Fruit fly (Drosophila melanogaster) whole organism, prepupa: ENCODE data around the gene DZIP1.

Experiments
- CG10631 ChIP-seq: fragments of 200-800 bp; sonication (Bioruptor generic); optimal IDR thresholded peaks from 2 replicates; lab custom pipeline; 2016; ENCODE audit warnings: missing biosample characterization, missing genetic modification characterization
- CG11294 ChIP-seq: fragments of 200-800 bp; sonication (Bioruptor generic); IDR thresholded peaks from 2 replicates; pipeline ENCODE4 v1.3.6; 2022; ENCODE audit warnings: missing biosample characterization, missing genetic modification characterization
- CG11762 ChIP-seq: fragments of 200-800 bp; sonication (Bioruptor generic); optimal IDR thresholded peaks from 3 replicates; lab custom pipeline; 2016; ENCODE audit warnings: missing biosample characterization, missing genetic modification characterization; ENCODE audit not compliant: insufficient read depth
- CG15336 ChIP-seq: fragments of 200-800 bp; sonication (Bioruptor generic); IDR thresholded peaks from 2 replicates; pipeline ENCODE4 v1.3.6; 2022; ENCODE audit warnings: missing biosample characterization, missing genetic modification characterization
- CG1621 ChIP-seq: fragments of 200-800 bp; sonication (Bioruptor generic); optimal IDR thresholded peaks from 3 replicates; lab custom pipeline; 2018; ENCODE audit warnings: missing biosample characterization, mild to moderate bottlenecking, missing genetic modification characterization
- CG16779 ChIP-seq: fragments of 200-800 bp; sonication (Bioruptor generic); optimal IDR thresholded peaks from 3 replicates; lab custom pipeline; 2017; ENCODE audit warnings: missing biosample characterization, mild to moderate bottlenecking, missing genetic modification characterization
- CG3032 ChIP-seq: fragments of 200-800 bp; optimal IDR thresholded peaks from 2 replicates; lab custom pipeline; 2019; ENCODE audit warnings: missing biosample characterization, mild to moderate bottlenecking, missing genetic modification characterization, moderate library complexity
- CG31627 ChIP-seq: fragments of 200-800 bp; sonication (Bioruptor generic); optimal IDR thresholded peaks from 3 replicates; lab custom pipeline; 2016; ENCODE audit warnings: missing biosample characterization, missing genetic modification characterization
- CG32006 ChIP-seq: fragments of 200-800 bp; sonication (Bioruptor generic); optimal IDR thresholded peaks from 3 replicates; lab custom pipeline; 2017; ENCODE audit warnings: missing biosample characterization, mild to moderate bottlenecking, missing genetic modification characterization
- CG34406 ChIP-seq: fragments of 200-800 bp; sonication (Bioruptor generic); optimal IDR thresholded peaks from 3 replicates; lab custom pipeline; 2016; ENCODE audit warnings: missing biosample characterization, missing genetic modification characterization
- CG3919 ChIP-seq: fragments of 200-800 bp; sonication (Bioruptor generic); optimal IDR thresholded peaks from 3 replicates; lab custom pipeline; 2016; ENCODE audit warnings: missing biosample characterization, missing genetic modification characterization
- CG4318 ChIP-seq: fragments of 200-800 bp; sonication (Bioruptor generic); optimal IDR thresholded peaks from 3 replicates; lab custom pipeline; 2017; ENCODE audit warnings: missing biosample characterization, mild to moderate bottlenecking, missing genetic modification characterization
- CG6163 ChIP-seq: fragments of 200-800 bp; sonication (Bioruptor generic); IDR thresholded peaks from 3 replicates; pipeline ENCODE4 v1.3.6; 2022; ENCODE audit warnings: missing biosample characterization, missing genetic modification characterization
- CG6276 ChIP-seq: fragments of 200-800 bp; sonication (Bioruptor generic); optimal IDR thresholded peaks from 2 replicates; lab custom pipeline; 2017; ENCODE audit warnings: missing biosample characterization, mild to moderate bottlenecking, missing genetic modification characterization
- CG6792 ChIP-seq: fragments of 200-800 bp; sonication (Bioruptor generic); optimal IDR thresholded peaks from 3 replicates; lab custom pipeline; 2016; ENCODE audit warnings: missing biosample characterization, missing genetic modification characterization
- CG6808 ChIP-seq: fragments of 200-800 bp; sonication (Bioruptor generic); optimal IDR thresholded peaks from 3 replicates; lab custom pipeline; 2017; ENCODE audit warnings: missing biosample characterization, missing genetic modification characterization, mild to moderate bottlenecking, moderate library complexity, missing genetic modification reagents
- CG8119 ChIP-seq: fragments of 200-800 bp; sonication (Bioruptor generic); IDR thresholded peaks from 3 replicates; pipeline ENCODE4 v1.3.6; 2022; ENCODE audit warnings: missing biosample characterization, missing genetic modification characterization
- CG8319 ChIP-seq: fragments of 200-800 bp; sonication (Bioruptor generic); optimal IDR thresholded peaks from 3 replicates; lab custom pipeline; 2016; ENCODE audit warnings: missing biosample characterization, missing genetic modification characterization
- CG8632 ChIP-seq: fragments of 200-800 bp; sonication (Bioruptor generic); optimal IDR thresholded peaks from 3 replicates; lab custom pipeline; 2016; ENCODE audit warnings: missing biosample characterization, missing genetic modification characterization
- CG9139 ChIP-seq: fragments of 200-800 bp; sonication (Bioruptor generic); optimal IDR thresholded peaks from 3 replicates; lab custom pipeline; 2017; ENCODE audit warnings: missing biosample characterization, mild to moderate bottlenecking, missing genetic modification characterization
- Eip75B ChIP-seq: fragments of 200-800 bp; sonication (Bioruptor generic); optimal IDR thresholded peaks from 3 replicates; lab custom pipeline; 2016; ENCODE audit warnings: missing biosample characterization, missing genetic modification characterization
- Eip78C ChIP-seq: fragments of 200-800 bp; sonication (Bioruptor generic); peaks from one replicate; lab custom pipeline; 2016; ENCODE audit warnings: missing biosample characterization, missing genetic modification characterization
- Eip93F ChIP-seq: fragments of 200-800 bp; sonication (Bioruptor generic); optimal IDR thresholded peaks from 2 replicates; lab custom pipeline; 2016; ENCODE audit warnings: missing biosample characterization, mild to moderate bottlenecking, missing genetic modification characterization
- Ets21C ChIP-seq: fragments of 200-800 bp; sonication (Bioruptor generic); optimal IDR thresholded peaks from 3 replicates; lab custom pipeline; 2016; ENCODE audit warnings: missing biosample characterization, missing genetic modification characterization
- Ets96B ChIP-seq: fragments of 200-800 bp; optimal IDR thresholded peaks from 2 replicates; lab custom pipeline; 2019; ENCODE audit warnings: missing biosample characterization, mild to moderate bottlenecking, missing genetic modification characterization, moderate library complexity
- Gug ChIP-seq: fragments of 200-800 bp; sonication (Bioruptor generic); IDR thresholded peaks from 2 replicates; pipeline ENCODE4 v1.3.6; 2022; ENCODE audit warnings: missing biosample characterization, missing genetic modification characterization
- Lpt ChIP-seq: fragments of 200-800 bp; sonication (Bioruptor generic); optimal IDR thresholded peaks from 3 replicates; lab custom pipeline; 2016; ENCODE audit warnings: missing biosample characterization, missing genetic modification characterization
- Met ChIP-seq: fragments of 200-800 bp; sonication (Bioruptor generic); optimal IDR thresholded peaks from 3 replicates; lab custom pipeline; 2016; ENCODE audit warnings: missing biosample characterization, missing genetic modification characterization
- OdsH ChIP-seq: fragments of 200-800 bp; sonication (Bioruptor generic); optimal IDR thresholded peaks from 3 replicates; lab custom pipeline; 2016; ENCODE audit warnings: missing biosample characterization, missing genetic modification characterization
- Smox ChIP-seq: fragments of 200-800 bp; sonication (Bioruptor generic); optimal IDR thresholded peaks from 3 replicates; lab custom pipeline; 2016; ENCODE audit warnings: missing biosample characterization, missing genetic modification characterization
- Sox102F ChIP-seq: fragments of 200-800 bp; sonication (Bioruptor generic); optimal IDR thresholded peaks from 2 replicates; lab custom pipeline; 2016; ENCODE audit warnings: missing biosample characterization, mild to moderate bottlenecking, missing genetic modification characterization
- Sox14 ChIP-seq: fragments of 200-800 bp; sonication (Bioruptor generic); optimal IDR thresholded peaks from 3 replicates; lab custom pipeline; 2016; ENCODE audit warnings: missing biosample characterization, missing genetic modification characterization
- acj6 ChIP-seq: fragments of 200-800 bp; sonication (Bioruptor generic); optimal IDR thresholded peaks from 3 replicates; lab custom pipeline; 2016; ENCODE audit warnings: missing biosample characterization, missing genetic modification characterization
- dac ChIP-seq: fragments of 200-800 bp; sonication (Bioruptor generic); optimal IDR thresholded peaks from 2 replicates; lab custom pipeline; 2017; ENCODE audit warnings: missing biosample characterization, mild to moderate bottlenecking, missing genetic modification characterization
- dsx ChIP-seq: fragments of 200-800 bp; optimal IDR thresholded peaks from 3 replicates; lab custom pipeline; 2019; ENCODE audit warnings: missing biosample characterization, mild to moderate bottlenecking, missing genetic modification characterization, moderate library complexity; ENCODE audit not compliant: poor library complexity, severe bottlenecking
- eg ChIP-seq: fragments of 200-800 bp; sonication (Bioruptor generic); IDR thresholded peaks from 3 replicates; pipeline ENCODE4 v1.3.6; 2022; ENCODE audit warnings: missing biosample characterization, missing genetic modification characterization
- esn ChIP-seq: fragments of 200-800 bp; sonication (Bioruptor generic); optimal IDR thresholded peaks from 2 replicates; lab custom pipeline; 2016; ENCODE audit warnings: missing biosample characterization, mild to moderate bottlenecking, missing genetic modification characterization, moderate library complexity
- fd85E ChIP-seq: fragments of 200-800 bp; sonication (Bioruptor generic); optimal IDR thresholded peaks from 3 replicates; lab custom pipeline; 2016; ENCODE audit warnings: missing biosample characterization, missing genetic modification characterization
- fkh ChIP-seq: fragments of 200-800 bp; sonication (Bioruptor generic); optimal IDR thresholded peaks from 3 replicates; lab custom pipeline; 2017; ENCODE audit warnings: missing biosample characterization, mild to moderate bottlenecking, missing genetic modification characterization, moderate library complexity
- net ChIP-seq: fragments of 200-800 bp; sonication (Bioruptor generic); optimal IDR thresholded peaks from 3 replicates; lab custom pipeline; 2016; ENCODE audit warnings: missing biosample characterization, missing genetic modification characterization
- pdm3 ChIP-seq: fragments of 200-800 bp; sonication (Bioruptor generic); optimal IDR thresholded peaks from 3 replicates; lab custom pipeline; 2016; ENCODE audit warnings: missing biosample characterization, missing genetic modification characterization
- spab ChIP-seq: fragments of 200-800 bp; sonication (Bioruptor generic); optimal IDR thresholded peaks from 2 replicates; lab custom pipeline; 2017; ENCODE audit warnings: missing biosample characterization, mild to moderate bottlenecking, missing genetic modification characterization, missing genetic modification reagents
- ss ChIP-seq, 2 experiments: fragments of 200-800 bp; sonication (Bioruptor generic); optimal IDR thresholded peaks; 2 replicates in 1 of 2; 3 replicates in 1 of 2; lab custom pipeline; 2017 to 2018; ENCODE audit warnings: mild to moderate bottlenecking in 2 of 2, missing biosample characterization in 2 of 2, missing genetic modification characterization in 2 of 2, moderate library complexity in 1 of 2
- svp ChIP-seq: fragments of 200-800 bp; sonication (Bioruptor generic); peaks from one replicate; lab custom pipeline; 2016; ENCODE audit warnings: missing biosample characterization, missing genetic modification characterization
- topi ChIP-seq: fragments of 200-800 bp; sonication (Bioruptor generic); optimal IDR thresholded peaks from 3 replicates; lab custom pipeline; 2016; ENCODE audit warnings: missing biosample characterization, missing genetic modification characterization
- vri ChIP-seq: fragments of 200-800 bp; sonication (Bioruptor generic); optimal IDR thresholded peaks from 3 replicates; lab custom pipeline; 2016; ENCODE audit warnings: missing biosample characterization, mild to moderate bottlenecking, missing genetic modification characterization

The DZIP1 gene

DNA sequence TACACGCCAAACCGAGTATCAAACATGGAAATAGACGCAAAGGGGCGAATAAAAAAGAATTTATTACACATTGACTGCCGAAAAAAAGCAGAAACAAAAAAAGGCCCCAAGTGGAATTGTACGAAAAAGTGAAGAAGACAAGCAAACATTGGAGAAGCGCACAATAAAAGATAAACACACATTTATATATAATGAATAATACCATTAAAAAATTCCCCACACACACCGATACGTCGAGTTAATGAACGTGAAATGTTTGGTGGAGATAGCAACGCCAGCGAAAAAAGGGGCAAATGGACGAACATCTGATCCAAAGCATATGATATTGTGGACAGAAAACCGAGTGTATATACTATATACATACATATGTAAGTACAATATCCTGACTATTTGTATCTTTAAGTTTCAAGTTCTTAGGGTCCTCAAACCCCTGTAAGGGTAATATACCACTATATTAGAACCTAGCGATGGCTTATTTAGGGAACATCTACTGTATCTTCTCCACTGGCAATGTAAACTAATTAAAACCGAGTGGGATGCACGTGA is 49.8 kb downstream of the DZIP1 start:
- TF ChIP-seq vri (peak; percentile 9), Met (GFP tag; lab: Kevin White, UChicago) (no peak), CG11762 (GFP tag; lab: Kevin White, UChicago) (no peak), esn (no peak), CG31627 (GFP tag; lab: Kevin White, UChicago) (peak; percentile 5), pdm3 (no peak), dsx (no peak), Ets21C (GFP tag; lab: Kevin White, UChicago) (no peak)

DNA sequence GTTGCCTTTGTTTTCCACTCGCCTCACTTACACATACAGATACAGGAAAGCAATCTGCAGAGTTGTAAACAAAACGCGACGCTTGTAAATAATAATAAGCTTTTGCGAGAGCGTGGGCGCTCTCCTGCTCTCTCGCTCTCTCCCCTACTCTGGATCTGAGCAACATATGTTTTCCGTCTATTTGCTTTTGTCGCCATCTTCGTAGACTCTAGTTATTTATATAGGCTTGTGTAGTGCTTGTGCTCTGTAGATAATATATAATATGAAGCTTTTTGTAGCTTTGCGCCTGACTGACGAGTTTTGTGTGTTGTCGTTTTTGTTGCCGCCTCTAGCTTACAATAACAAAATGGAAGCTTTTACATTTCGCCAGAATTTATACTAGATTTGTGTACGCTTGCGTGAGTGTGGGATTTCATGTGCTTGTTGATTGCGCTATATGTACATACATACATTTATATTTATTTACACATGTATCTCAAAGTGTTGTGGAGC is 50.7 kb downstream of the DZIP1 start:
- TF ChIP-seq Ets96B (no peak), CG6792 (GFP tag; lab: Kevin White, UChicago) (peak; percentile 12), CG16779 (peak; percentile 72), CG8119 (GFP tag; lab: Robert Waterston, UW) (peak; percentile 61; the same call in 2 of the 3 replicates), CG11294 (GFP tag; lab: Robert Waterston, UW) (no peak), ss (GFP tag; optimal IDR thresholded peaks at IDR 0.05; lab: Kevin White, UChicago) (peak; percentile 63 to 80), eg (GFP tag; lab: Robert Waterston, UW) (no peak; the same call in 2 of the 3 replicates), CG4318 (GFP tag; lab: Kevin White, UChicago) (no peak), CG34406 (GFP tag; lab: Kevin White, UChicago) (peak; percentile 3), CG1621 (peak; percentile 2), CG15336 (GFP tag; lab: Robert Waterston, UW) (peak; percentile 62), Eip78C (GFP tag; lab: Kevin White, UChicago) (peak; percentile 85), OdsH (GFP tag; lab: Kevin White, UChicago) (no peak), CG10631 (GFP tag; lab: Kevin White, UChicago) (peak; percentile 9), Sox102F (GFP tag; lab: Kevin White, UChicago) (peak; percentile 63), Eip75B (GFP tag; lab: Kevin White, UChicago) (peak; percentile 54), svp (GFP tag; lab: Kevin White, UChicago) (peak; percentile 79), dsx (peak; percentile 64), dac (GFP tag; lab: Kevin White, UChicago) (no peak), spab (GFP tag; lab: Kevin White, UChicago) (peak; percentile 31), pdm3 (no peak), vri (peak; percentile 81), CG32006 (GFP tag; lab: Kevin White, UChicago) (no peak), CG6276 (GFP tag; lab: Kevin White, UChicago) (no peak), Smox (peak; percentile 12), net (GFP tag; lab: Kevin White, UChicago) (peak; percentile 57), acj6 (GFP tag; lab: Kevin White, UChicago) (no peak), Ets21C (GFP tag; lab: Kevin White, UChicago) (no peak), Gug (GFP tag; lab: Robert Waterston, UW) (no peak), CG3032 (tag; lab: Kevin White, UChicago) (peak; percentile 10), fd85E (peak; percentile 37), CG9139 (GFP tag; lab: Kevin White, UChicago) (peak; percentile 43), Eip93F (GFP tag; lab: Kevin White, UChicago) (peak; percentile 33), Lpt (GFP tag; lab: Kevin White, UChicago) (peak; percentile 16), CG6163 (GFP tag; lab: Robert Waterston, UW) (peak; percentile 77; the same call in 2 of the 3 replicates), CG3919 (GFP tag; lab: Kevin White, UChicago) (peak; percentile 23), CG8632 (GFP tag; lab: Kevin White, UChicago) (peak; percentile 17), Sox14 (GFP tag; lab: Kevin White, UChicago) (peak; percentile 39), CG8319 (no peak), fkh (peak; percentile 97), CG6808 (GFP tag; lab: Kevin White, UChicago) (peak; percentile 37), esn (peak; percentile 33), Met (GFP tag; lab: Kevin White, UChicago) (peak; percentile 36), topi (peak; percentile 1), CG31627 (GFP tag; lab: Kevin White, UChicago) (no peak)
